Fruit fly (Drosophila melanogaster) whole organism, adult: ENCODE results near the gene kek6.

Experiments used
- CG11617 ChIP-seq: fragments of 200-800 bp; sonication (Bioruptor generic); optimal IDR thresholded peaks from 2 replicates; lab custom pipeline; 2017; ENCODE audit warnings: mild to moderate bottlenecking, missing biosample characterization, missing genetic modification reagents, missing genetic modification characterization
- CG12768 ChIP-seq: fragments of 200-800 bp; sonication (Bioruptor generic); optimal IDR thresholded peaks from 2 replicates; lab custom pipeline; 2017; ENCODE audit warnings: missing biosample characterization, missing genetic modification characterization, mild to moderate bottlenecking, moderate library complexity, missing genetic modification reagents
- CG14711 ChIP-seq: fragments of 200-800 bp; sonication (Bioruptor generic); optimal IDR thresholded peaks from 2 replicates; lab custom pipeline; 2018; ENCODE audit warnings: missing biosample characterization, mild to moderate bottlenecking, missing genetic modification characterization, moderate library complexity
- CG1620 ChIP-seq: fragments of 200-800 bp; sonication (Bioruptor generic); optimal IDR thresholded peaks from 2 replicates; lab custom pipeline; 2016; ENCODE audit warnings: missing biosample characterization, missing genetic modification characterization
- CG33017 ChIP-seq: fragments of 200-800 bp; sonication (Bioruptor generic); optimal IDR thresholded peaks from 2 replicates; lab custom pipeline; 2018; ENCODE audit warnings: missing biosample characterization, mild to moderate bottlenecking, missing genetic modification characterization, moderate library complexity
- CG5204 ChIP-seq: fragments of 200-800 bp; sonication (Bioruptor generic); optimal IDR thresholded peaks from 2 replicates; lab custom pipeline; 2016; ENCODE audit warnings: missing biosample characterization, missing genetic modification characterization
- CG7045 ChIP-seq: fragments of 200-800 bp; sonication (Bioruptor generic); optimal IDR thresholded peaks from 2 replicates; lab custom pipeline; 2017; ENCODE audit warnings: missing biosample characterization, mild to moderate bottlenecking, missing genetic modification characterization
- CG7101 ChIP-seq: fragments of 200-800 bp; sonication (Bioruptor generic); optimal IDR thresholded peaks from 2 replicates; lab custom pipeline; 2018; ENCODE audit warnings: missing biosample characterization, mild to moderate bottlenecking, missing genetic modification characterization, moderate library complexity
- Clk ChIP-seq: fragments of 200-800 bp; sonication (Bioruptor generic); optimal IDR thresholded peaks from 2 replicates; lab custom pipeline; 2017; ENCODE audit warnings: missing biosample characterization, missing genetic modification characterization
- Crg-1 ChIP-seq: fragments of 200-800 bp; sonication (Bioruptor generic); optimal IDR thresholded peaks from 2 replicates; lab custom pipeline; 2016; ENCODE audit warnings: missing biosample characterization, missing genetic modification characterization
- Hr96 ChIP-seq: fragments of 200-800 bp; sonication (Bioruptor generic); optimal IDR thresholded peaks from 2 replicates; lab custom pipeline; 2016; ENCODE audit warnings: missing biosample characterization, missing genetic modification characterization
- Mnt ChIP-seq: fragments of 200-800 bp; sonication (Bioruptor generic); optimal IDR thresholded peaks from 2 replicates; lab custom pipeline; 2016; ENCODE audit warnings: missing biosample characterization, mild to moderate bottlenecking, missing genetic modification characterization
- bab1 ChIP-seq: fragments of 200-800 bp; sonication (Bioruptor generic); optimal IDR thresholded peaks from 3 replicates; lab custom pipeline; 2019; ENCODE audit warnings: missing biosample characterization, mild to moderate bottlenecking, missing genetic modification characterization, moderate library complexity
- cic ChIP-seq: fragments of 200-800 bp; sonication (Bioruptor generic); optimal IDR thresholded peaks from 2 replicates; lab custom pipeline; 2017; ENCODE audit warnings: missing biosample characterization, mild to moderate bottlenecking, missing genetic modification characterization, moderate library complexity
- cnc ChIP-seq, 2 experiments: fragments of >200 bp; optimal IDR thresholded peaks; 2 replicates each; lab custom pipeline; 2017
- kay ChIP-seq: fragments of 200-800 bp; sonication (Bioruptor generic); peaks from one replicate; lab custom pipeline; 2016; ENCODE audit warnings: missing biosample characterization, missing genetic modification characterization, borderline replicate concordance
- ovo ChIP-seq: fragments of 200-800 bp; sonication (Bioruptor generic); optimal IDR thresholded peaks from 2 replicates; lab custom pipeline; 2016; ENCODE audit warnings: missing biosample characterization, missing genetic modification characterization
- pad ChIP-seq: fragments of 200-800 bp; sonication (Bioruptor generic); optimal IDR thresholded peaks from 3 replicates; lab custom pipeline; 2017; ENCODE audit warnings: missing biosample characterization, missing genetic modification characterization, mild to moderate bottlenecking, moderate library complexity, missing genetic modification reagents
- tj ChIP-seq: fragments of 200-800 bp; sonication (Bioruptor generic); optimal IDR thresholded peaks from 3 replicates; lab custom pipeline; 2017; ENCODE audit warnings: missing biosample characterization, mild to moderate bottlenecking, missing genetic modification characterization, moderate library complexity
- toe ChIP-seq: fragments of 200-800 bp; sonication (Bioruptor generic); optimal IDR thresholded peaks from 2 replicates; lab custom pipeline; 2016; ENCODE audit warnings: missing biosample characterization, missing genetic modification characterization

Gene kek6

dm6 chr3R:31689727-31690126 is 67.8 kb downstream of the kek6 start:
- TF ChIP-seq cic (GFP tag; lab: Kevin White, UChicago), result no peak
- TF ChIP-seq CG7101 (tag; lab: Kevin White, UChicago), result no peak
- TF ChIP-seq tj (GFP tag; lab: Kevin White, UChicago), result no peak
- TF ChIP-seq CG7045, result no peak

DNA sequence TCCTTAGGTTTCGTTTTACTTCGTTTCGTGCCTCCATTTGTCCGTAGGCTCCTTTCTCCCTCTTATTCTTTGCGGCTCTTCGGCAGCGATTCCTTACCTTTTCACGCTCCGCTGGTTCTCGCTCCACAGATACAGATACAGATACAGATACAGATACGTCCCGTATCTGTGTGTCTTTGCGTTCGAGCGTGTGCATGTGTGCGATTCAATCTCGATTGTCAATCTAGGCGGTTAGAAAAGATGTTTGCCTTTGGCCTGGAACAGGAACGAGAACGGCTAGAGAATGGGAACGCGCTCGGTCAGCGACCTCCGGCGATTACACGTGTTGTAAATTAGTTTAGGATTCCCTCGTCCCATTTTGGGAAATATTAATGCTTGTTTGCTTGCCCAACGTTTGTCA is 68.5 kb downstream of the kek6 start:
- TF ChIP-seq bab1 (GFP tag; lab: Kevin White, UChicago) (no peak), cnc (optimal IDR thresholded peaks at IDR 0.05; lab: Kevin White, UChicago) (no peak)

DNA sequence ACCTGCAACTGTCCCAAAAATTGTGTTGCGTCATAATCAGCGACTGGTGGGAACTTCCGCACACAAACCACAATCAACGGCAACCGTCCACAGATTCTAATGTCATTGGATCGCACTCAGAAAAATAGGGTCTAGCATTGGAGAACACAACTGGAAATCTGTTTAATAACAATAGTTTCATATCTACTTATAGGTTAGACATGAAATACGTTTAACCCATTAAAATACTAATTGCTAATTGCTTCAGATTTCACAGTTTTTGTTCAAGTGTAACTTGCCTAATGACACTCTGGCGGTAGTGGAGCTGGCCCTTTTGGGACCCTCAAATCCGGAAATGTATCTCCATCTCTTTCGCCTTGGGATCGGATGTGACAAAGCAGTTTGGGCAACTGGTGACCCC is 74.7 kb downstream of the kek6 start:
- TF ChIP-seq CG7101 (tag; lab: Kevin White, UChicago), result no peak
- no peak for TF ChIP-seq Crg-1 (GFP tag; lab: Kevin White, UChicago)
- no peak for TF ChIP-seq CG33017

dm6 chr3R:31697606-31698005 is 75.7 kb downstream of the kek6 start:
- TF ChIP-seq CG14711 (tag; lab: Kevin White, UChicago), result no peak
- no peak for TF ChIP-seq Hr96 (GFP tag; lab: Kevin White, UChicago)
- no peak for TF ChIP-seq tj (GFP tag; lab: Kevin White, UChicago)
- no peak for TF ChIP-seq ovo (GFP tag; lab: Kevin White, UChicago)
- TF ChIP-seq CG7101 (tag; lab: Kevin White, UChicago), result no peak
- no peak for TF ChIP-seq CG5204 (GFP tag; lab: Kevin White, UChicago)
- no peak for TF ChIP-seq kay (GFP tag; lab: Kevin White, UChicago)
- no peak for TF ChIP-seq Mnt
- TF ChIP-seq pad (GFP tag; lab: Kevin White, UChicago), result no peak
- TF ChIP-seq CG11617 (GFP tag; lab: Kevin White, UChicago), result no peak
- TF ChIP-seq CG12768 (GFP tag; lab: Kevin White, UChicago), result no peak
- no peak for TF ChIP-seq Crg-1 (GFP tag; lab: Kevin White, UChicago)
- TF ChIP-seq cnc (optimal IDR thresholded peaks at IDR 0.05; lab: Kevin White, UChicago), result no peak
- TF ChIP-seq bab1 (GFP tag; lab: Kevin White, UChicago), result no peak
- TF ChIP-seq CG7045, result no peak
- no peak for TF ChIP-seq toe
- TF ChIP-seq CG1620 (GFP tag; lab: Kevin White, UChicago), result no peak
- no peak for TF ChIP-seq Clk
- no peak for TF ChIP-seq cic (GFP tag; lab: Kevin White, UChicago)
- TF ChIP-seq CG33017, result no peak

dm6 chr3R:31698143-31698776 is 76.3 kb downstream of the kek6 start:
- TF ChIP-seq toe (no peak), Clk (no peak)

DNA sequence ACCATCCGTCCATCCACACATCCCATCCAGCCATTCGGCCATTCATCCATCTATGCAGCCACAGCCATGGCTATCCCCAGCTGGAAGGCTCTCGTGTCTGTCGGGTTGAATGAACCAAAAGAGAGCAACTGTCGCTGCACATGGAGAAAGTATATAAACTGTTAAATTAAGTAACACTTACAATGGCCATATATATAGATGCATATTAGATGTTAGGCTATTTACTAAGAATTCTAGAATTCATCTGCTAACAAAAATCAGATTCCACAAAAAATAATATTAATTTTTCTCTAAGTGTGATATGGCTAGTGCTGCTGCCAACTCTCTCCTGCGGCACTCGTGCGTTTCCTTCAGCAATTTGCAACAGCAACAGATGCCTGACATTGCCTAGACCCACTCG is 78.3 kb downstream of the kek6 start:
- no peak for TF ChIP-seq tj (GFP tag; lab: Kevin White, UChicago)
- TF ChIP-seq cnc (optimal IDR thresholded peaks at IDR 0.05; lab: Kevin White, UChicago), result no peak
- no peak for TF ChIP-seq Mnt
- no peak for TF ChIP-seq CG5204 (GFP tag; lab: Kevin White, UChicago)
- no peak for TF ChIP-seq CG7045
- TF ChIP-seq Clk, result no peak
- no peak for TF ChIP-seq pad (GFP tag; lab: Kevin White, UChicago)
- TF ChIP-seq CG12768 (GFP tag; lab: Kevin White, UChicago), result no peak
- TF ChIP-seq cic (GFP tag; lab: Kevin White, UChicago), result no peak
- TF ChIP-seq kay (GFP tag; lab: Kevin White, UChicago), result no peak
- no peak for TF ChIP-seq toe
- TF ChIP-seq CG7101 (tag; lab: Kevin White, UChicago), result no peak
- no peak for TF ChIP-seq bab1 (GFP tag; lab: Kevin White, UChicago)
- no peak for TF ChIP-seq Hr96 (GFP tag; lab: Kevin White, UChicago)

DNA sequence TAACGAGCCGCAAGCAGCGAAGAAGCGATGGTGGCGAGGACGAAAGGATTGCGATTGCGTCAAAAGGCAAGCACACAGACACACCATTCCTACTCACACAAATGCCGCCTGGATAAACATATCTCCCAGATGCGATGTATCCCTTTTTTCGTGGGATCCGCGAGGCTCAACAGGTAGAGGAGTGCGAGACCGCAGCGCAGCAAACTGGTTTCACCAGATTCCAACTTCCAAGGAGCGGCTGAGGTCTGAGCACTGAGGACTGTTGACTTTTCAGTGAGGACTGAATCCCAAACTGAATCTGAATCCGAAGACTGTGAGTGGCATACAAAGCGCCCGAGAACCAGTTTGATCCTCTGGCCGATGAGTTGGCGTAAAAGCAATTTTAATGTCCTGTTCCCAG is 80.0 kb downstream of the kek6 start:
- no peak for TF ChIP-seq Mnt
- no peak for TF ChIP-seq cnc (optimal IDR thresholded peaks at IDR 0.05; lab: Kevin White, UChicago)
- no peak for TF ChIP-seq ovo (GFP tag; lab: Kevin White, UChicago)
- no peak for TF ChIP-seq toe
- TF ChIP-seq CG14711 (tag; lab: Kevin White, UChicago), result no peak
- no peak for TF ChIP-seq bab1 (GFP tag; lab: Kevin White, UChicago)

DNA sequence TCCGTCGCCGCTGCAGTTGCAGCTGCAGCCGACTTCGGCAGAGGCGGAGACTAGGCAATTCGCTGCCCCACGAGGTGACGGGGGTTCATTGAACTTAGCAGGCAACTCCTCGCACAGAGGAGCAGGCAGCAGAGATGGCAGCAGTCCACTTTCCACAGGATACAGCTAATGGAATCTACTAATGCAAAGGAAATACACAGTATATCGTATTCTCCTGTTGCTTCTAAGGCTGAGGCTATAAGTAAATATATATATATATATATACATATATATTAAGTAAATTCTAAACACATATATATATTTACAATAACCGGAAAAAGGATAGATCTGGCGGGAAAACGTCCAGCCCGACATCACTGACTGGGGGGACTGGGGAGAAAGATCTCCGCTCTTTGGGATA is 81.4 kb downstream of the kek6 start:
- TF ChIP-seq Clk, result no peak
- TF ChIP-seq Mnt, result no peak
- TF ChIP-seq ovo (GFP tag; lab: Kevin White, UChicago), result no peak
- no peak for TF ChIP-seq tj (GFP tag; lab: Kevin White, UChicago)
- no peak for TF ChIP-seq CG14711 (tag; lab: Kevin White, UChicago)
- no peak for TF ChIP-seq CG11617 (GFP tag; lab: Kevin White, UChicago)
- no peak for TF ChIP-seq bab1 (GFP tag; lab: Kevin White, UChicago)
- no peak for TF ChIP-seq CG7045
- TF ChIP-seq Hr96 (GFP tag; lab: Kevin White, UChicago), result no peak
- TF ChIP-seq kay (GFP tag; lab: Kevin White, UChicago), result no peak
- TF ChIP-seq Crg-1 (GFP tag; lab: Kevin White, UChicago), result no peak
- TF ChIP-seq CG33017, result no peak
- no peak for TF ChIP-seq pad (GFP tag; lab: Kevin White, UChicago)
- no peak for TF ChIP-seq toe
- no peak for TF ChIP-seq cic (GFP tag; lab: Kevin White, UChicago)
- no peak for TF ChIP-seq CG1620 (GFP tag; lab: Kevin White, UChicago)
- no peak for TF ChIP-seq CG5204 (GFP tag; lab: Kevin White, UChicago)
- TF ChIP-seq CG7101 (tag; lab: Kevin White, UChicago), result no peak
- TF ChIP-seq CG12768 (GFP tag; lab: Kevin White, UChicago), result no peak
